Worm (Caenorhabditis elegans): ENCODE measurements around the gene Y56A3A.31.

Gene Y56A3A.31

DNA sequence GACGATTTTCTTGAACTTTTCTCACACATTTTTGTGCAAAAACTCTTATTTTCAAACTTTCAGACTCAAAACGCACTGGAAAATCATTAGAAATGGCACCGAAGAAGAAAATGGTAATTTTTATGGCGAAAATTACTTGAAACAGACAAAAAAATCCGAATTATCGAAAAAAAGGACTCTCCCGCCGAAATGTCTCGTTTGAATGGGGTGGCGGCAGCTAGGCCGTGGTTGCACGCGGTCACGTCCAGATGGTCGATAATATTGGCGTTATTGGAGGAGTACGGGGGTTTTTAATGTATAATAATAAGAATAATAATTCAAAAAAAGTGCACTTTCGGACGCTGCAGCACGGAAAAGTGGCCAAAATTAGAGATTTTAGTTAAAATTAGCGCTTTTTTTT, at the start of gene Y56A3A.31:
Gene Y56A3A.31 (plus strand): TSS at position 64 of the 400 bp plus-strand sequence.
- TF ChIP-seq rnt-1 (tag; optimal IDR thresholded peaks at IDR 0.05) (no peak), madf-2 (tag; optimal IDR thresholded peaks at IDR 0.05) (no peak), pax-1 (tag; optimal IDR thresholded peaks at IDR 0.05) (no peak), C38D4.7 (GFP tag; optimal IDR thresholded peaks at IDR 0.05) (no peak), hlh-15 (tag; optimal IDR thresholded peaks at IDR 0.05) (no peak), T23F11.4 (GFP tag; optimal IDR thresholded peaks at IDR 0.05) (no peak), mec-3 (tag; optimal IDR thresholded peaks at IDR 0.05; ENCODE audit: borderline replicate concordance) (no peak), pha-2 (tag; optimal IDR thresholded peaks at IDR 0.05) (no peak), ceh-6 (GFP tag; optimal IDR thresholded peaks at IDR 0.05) (no peak), dmd-4 (tag; optimal IDR thresholded peaks at IDR 0.05; ENCODE audit: borderline replicate concordance) (no peak), hlh-30 (tag; optimal IDR thresholded peaks at IDR 0.05; ENCODE audit: insufficient read depth) (no peak), nfya-1 (tag; optimal IDR thresholded peaks at IDR 0.05) (peak; percentile 17), ahr-1 (tag; optimal IDR thresholded peaks at IDR 0.05) (no peak), ama-1 (optimal IDR thresholded peaks at IDR 0.05) (no peak), ets-4 (tag; optimal IDR thresholded peaks at IDR 0.05) (peak; percentile 12), unc-3 (GFP tag; conservative IDR thresholded peaks at IDR 0.05) (no peak), unc-3 (tag; optimal IDR thresholded peaks at IDR 0.05) (no peak), hlh-13 (GFP tag; optimal IDR thresholded peaks at IDR 0.05) (no peak), ceh-30 (tag; optimal IDR thresholded peaks at IDR 0.05) (no peak), ceh-31 (tag; optimal IDR thresholded peaks at IDR 0.05) (peak; percentile 38), fax-1 (tag; optimal IDR thresholded peaks at IDR 0.05) (no peak), syd-9 (tag; optimal IDR thresholded peaks at IDR 0.05) (no peak), eyg-1 (tag; optimal IDR thresholded peaks at IDR 0.05) (no peak), ceh-9 (tag; optimal IDR thresholded peaks at IDR 0.05) (no peak), sdc-2 (tag; optimal IDR thresholded peaks at IDR 0.05) (no peak), dve-1 (tag; optimal IDR thresholded peaks at IDR 0.05) (no peak), ceh-19 (GFP tag; optimal IDR thresholded peaks at IDR 0.05) (no peak), lim-6 (tag; optimal IDR thresholded peaks at IDR 0.05) (no peak), C08G9.2 (tag; optimal IDR thresholded peaks at IDR 0.05) (peak; percentile 17)

DNA sequence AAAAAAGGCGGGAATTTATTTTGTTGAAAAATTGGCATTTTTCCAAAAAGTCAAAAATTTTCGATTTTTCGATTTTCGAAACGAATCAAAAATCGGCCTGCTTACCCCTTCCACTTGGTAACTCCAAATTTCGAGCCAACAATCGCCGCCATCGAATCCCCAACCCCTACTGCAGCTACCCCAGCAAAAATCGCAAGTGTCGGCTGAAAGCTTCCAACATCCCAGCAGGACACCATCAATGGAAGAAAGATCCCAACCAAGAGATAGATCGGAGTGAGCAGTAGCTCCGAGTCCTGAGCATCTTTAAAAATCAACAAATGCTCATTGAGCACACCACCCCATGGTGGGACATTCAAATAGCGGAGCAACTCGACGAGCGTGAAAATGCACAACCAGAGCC, 43.4 kb upstream of the Y56A3A.31 start:
- TF ChIP-seq ttx-3 (tag; optimal IDR thresholded peaks at IDR 0.05) (no peak), madf-2 (tag; optimal IDR thresholded peaks at IDR 0.05) (no peak), lin-11 (tag; optimal IDR thresholded peaks at IDR 0.05) (no peak), sox-4 (tag; optimal IDR thresholded peaks at IDR 0.05) (no peak), sox-2 (GFP tag; IDR thresholded peaks at IDR 0.05) (no peak), hlh-13 (GFP tag; optimal IDR thresholded peaks at IDR 0.05) (no peak), ceh-30 (tag; optimal IDR thresholded peaks at IDR 0.05) (no peak), ama-1 (optimal IDR thresholded peaks at IDR 0.05) (no peak), dve-1 (tag; optimal IDR thresholded peaks at IDR 0.05) (no peak), tbx-7 (tag; optimal IDR thresholded peaks at IDR 0.05) (no peak)

DNA sequence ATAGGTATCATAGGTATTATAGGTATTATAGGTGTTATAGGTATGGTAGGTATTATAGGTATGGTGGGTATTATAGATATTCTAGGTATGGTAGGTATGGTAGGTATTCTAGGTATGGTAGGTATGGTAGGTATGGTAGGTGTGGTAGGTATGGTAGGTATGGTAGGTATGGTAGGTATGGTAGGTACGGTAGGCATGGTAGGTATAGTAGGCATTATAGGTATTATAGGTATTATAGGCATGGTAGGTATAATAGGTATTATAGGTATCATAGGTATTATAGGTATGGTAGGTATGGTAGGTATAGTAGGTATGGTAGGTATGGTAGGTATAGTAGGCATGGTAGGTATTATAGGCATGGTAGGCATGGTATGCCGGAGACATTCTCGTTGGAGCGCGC, 42.3 kb upstream of the Y56A3A.31 start:
- no peak for TF ChIP-seq pqm-1 (tag; optimal IDR thresholded peaks at IDR 0.05)
- TF ChIP-seq ceh-6 (GFP tag; optimal IDR thresholded peaks at IDR 0.05) = no peak
- TF ChIP-seq sdc-2 (tag; optimal IDR thresholded peaks at IDR 0.05) = no peak
- TF ChIP-seq gmeb-2 (tag; optimal IDR thresholded peaks at IDR 0.05) = no peak
- TF ChIP-seq pax-1 (tag; optimal IDR thresholded peaks at IDR 0.05) = no peak
- no peak for TF ChIP-seq ceh-48 (tag; optimal IDR thresholded peaks at IDR 0.05)
- no peak for TF ChIP-seq dve-1 (tag; optimal IDR thresholded peaks at IDR 0.05)
- no peak for TF ChIP-seq zip-5 (tag; optimal IDR thresholded peaks at IDR 0.05)
- no peak for TF ChIP-seq K02D7.2 (tag; optimal IDR thresholded peaks at IDR 0.05)

All from whole organism, late embryonic.